Worm (Caenorhabditis elegans): ENCODE results near the gene sdz-10.

DNA sequence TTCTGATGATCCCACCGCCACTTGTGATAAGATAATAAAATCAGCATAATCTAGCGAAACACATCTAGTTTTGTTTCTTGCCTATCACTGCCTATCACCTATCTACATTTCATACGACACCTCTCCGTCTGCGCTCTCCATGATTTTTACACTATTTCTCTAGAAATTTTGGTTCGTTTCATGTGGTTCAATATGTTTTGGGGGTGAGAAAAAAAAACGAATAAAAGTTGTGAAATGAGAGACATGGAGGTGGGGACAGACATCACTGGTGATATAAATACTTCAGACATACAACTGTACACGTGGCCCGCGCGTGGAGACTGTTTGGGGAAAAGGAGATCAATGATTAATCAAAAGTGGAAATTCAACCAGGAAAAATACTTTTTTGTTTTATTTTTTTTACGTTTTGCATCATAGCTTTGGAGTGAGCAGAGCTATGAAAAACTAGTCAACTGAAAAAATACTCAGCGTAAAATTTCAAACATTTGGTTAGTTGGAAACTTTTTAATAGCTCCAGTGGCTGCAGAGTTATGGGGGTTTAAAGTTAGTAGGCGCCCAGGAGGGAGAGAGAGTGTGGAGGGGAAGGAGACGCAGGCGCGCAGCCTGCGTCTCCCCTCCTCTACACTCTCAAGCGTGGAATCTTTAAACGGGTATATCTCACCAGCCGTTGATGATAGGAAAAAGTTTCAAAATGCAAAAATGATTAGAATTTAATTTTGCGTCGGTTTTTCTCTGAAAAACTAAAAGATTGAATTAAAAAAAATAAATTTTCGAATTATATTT lies 30.9 kb upstream of the sdz-10 start:
- TF ChIP-seq W03F9.2 (tag; optimal IDR thresholded peaks at IDR 0.05) = no peak
- TF ChIP-seq him-1 (tag; optimal IDR thresholded peaks at IDR 0.05) = no peak

Data from whole organism, L4/young adult.